Fruit fly (Drosophila melanogaster) whole organism, embryonic: Measurements from ENCODE around the gene CG5265.

Experiments
- Asciz ChIP-seq: fragments of 200-800 bp; sonication (Bioruptor generic); optimal IDR thresholded peaks from 2 replicates; lab custom pipeline; 2017; ENCODE audit warnings: missing biosample characterization, mild to moderate bottlenecking, missing genetic modification characterization, missing genetic modification reagents
- Blimp-1 ChIP-seq: fragments of 200-800 bp; sonication (Bioruptor generic); optimal IDR thresholded peaks from 3 replicates; lab custom pipeline; 2018; ENCODE audit warnings: missing biosample characterization, missing genetic modification characterization, mild to moderate bottlenecking, moderate library complexity, missing genetic modification reagents
- CG10147 ChIP-seq: fragments of 200-800 bp; sonication (Bioruptor generic); optimal IDR thresholded peaks from 2 replicates; lab custom pipeline; 2019; ENCODE audit warnings: missing biosample characterization, mild to moderate bottlenecking, missing genetic modification characterization, moderate library complexity
- CG10209 ChIP-seq: fragments of 200-800 bp; sonication (Bioruptor generic); optimal IDR thresholded peaks from 3 replicates; lab custom pipeline; 2017; ENCODE audit warnings: missing biosample characterization, mild to moderate bottlenecking, missing genetic modification characterization, missing genetic modification reagents
- CG11560 ChIP-seq: fragments of 200-800 bp; sonication (Bioruptor generic); IDR thresholded peaks from 3 replicates; pipeline ENCODE4 v1.3.6; 2022; ENCODE audit warnings: missing biosample characterization, missing genetic modification characterization
- CG12744 ChIP-seq: fragments of 200-800 bp; sonication (Bioruptor generic); optimal IDR thresholded peaks from 2 replicates; lab custom pipeline; 2016; ENCODE audit warnings: missing biosample characterization, missing genetic modification characterization
- CG14014 ChIP-seq: fragments of 200-800 bp; sonication (Bioruptor generic); IDR thresholded peaks from 2 replicates; pipeline ENCODE4 v1.3.6; 2022; ENCODE audit warnings: missing biosample characterization, missing genetic modification characterization
- CG1529 ChIP-seq: fragments of 200-800 bp; sonication (Bioruptor generic); optimal IDR thresholded peaks from 3 replicates; lab custom pipeline; 2018; ENCODE audit warnings: missing biosample characterization, missing genetic modification characterization
- CG15514 ChIP-seq: fragments of 200-800 bp; sonication (Bioruptor generic); optimal IDR thresholded peaks from 3 replicates; lab custom pipeline; 2017; ENCODE audit warnings: missing biosample characterization, missing genetic modification characterization, mild to moderate bottlenecking, moderate library complexity, missing genetic modification reagents
- CG17829 ChIP-seq: fragments of 200-800 bp; optimal IDR thresholded peaks from 2 replicates; lab custom pipeline; 2019; ENCODE audit warnings: missing biosample characterization, mild to moderate bottlenecking, missing genetic modification characterization, moderate library complexity
- CG17912 ChIP-seq: fragments of 200-800 bp; sonication (Bioruptor generic); optimal IDR thresholded peaks from 2 replicates; lab custom pipeline; 2018; ENCODE audit warnings: missing biosample characterization, mild to moderate bottlenecking, missing genetic modification characterization
- CG18619 ChIP-seq: fragments of 200-800 bp; sonication (Bioruptor generic); optimal IDR thresholded peaks from 3 replicates; lab custom pipeline; 2017; ENCODE audit warnings: missing biosample characterization, mild to moderate bottlenecking, missing genetic modification characterization
- CG2202 ChIP-seq: fragments of 200-800 bp; sonication (Bioruptor generic); optimal IDR thresholded peaks from 2 replicates; lab custom pipeline; 2018; ENCODE audit warnings: missing biosample characterization, mild to moderate bottlenecking, missing genetic modification characterization
- CG32532 ChIP-seq: fragments of 200-800 bp; sonication (Bioruptor generic); IDR thresholded peaks from 2 replicates; pipeline ENCODE4 v1.3.6; 2022; ENCODE audit warnings: missing biosample characterization, missing genetic modification characterization
- CG32772 ChIP-seq: fragments of 200-800 bp; sonication (Bioruptor generic); IDR thresholded peaks from 2 replicates; pipeline ENCODE4 v1.3.6; 2022; ENCODE audit warnings: missing biosample characterization, missing genetic modification characterization
- CG3847 ChIP-seq: fragments of 200-800 bp; sonication (Bioruptor generic); IDR thresholded peaks from 2 replicates; pipeline ENCODE4 v1.3.6; 2022; ENCODE audit warnings: missing biosample characterization, missing genetic modification characterization
- CG4424 ChIP-seq: fragments of 200-800 bp; sonication (Bioruptor generic); optimal IDR thresholded peaks from 3 replicates; lab custom pipeline; 2016; ENCODE audit warnings: missing biosample characterization, missing genetic modification characterization
- CG4707 ChIP-seq: fragments of 200-800 bp; sonication (Bioruptor generic); optimal IDR thresholded peaks from 2 replicates; lab custom pipeline; 2018; ENCODE audit warnings: missing biosample characterization, mild to moderate bottlenecking, missing genetic modification characterization, moderate library complexity
- CG6854 ChIP-seq: fragments of 200-800 bp; sonication (Bioruptor generic); optimal IDR thresholded peaks from 3 replicates; lab custom pipeline; 2017; ENCODE audit warnings: missing biosample characterization, mild to moderate bottlenecking, missing genetic modification characterization
- CG9215 ChIP-seq: fragments of 200-800 bp; sonication (Bioruptor generic); IDR thresholded peaks from 2 replicates; pipeline ENCODE4 v1.3.6; 2022; ENCODE audit warnings: missing biosample characterization, missing genetic modification characterization
- CG9817 ChIP-seq: fragments of 200-800 bp; sonication (Bioruptor generic); optimal IDR thresholded peaks from 2 replicates; lab custom pipeline; 2018; ENCODE audit warnings: missing biosample characterization, mild to moderate bottlenecking, missing genetic modification characterization, moderate library complexity
- CTCF ChIP-seq: fragments of 200-800 bp; sonication (Bioruptor generic); optimal IDR thresholded peaks from 2 replicates; lab custom pipeline; 2017; ENCODE audit warnings: missing biosample characterization, mild to moderate bottlenecking, missing genetic modification characterization, moderate library complexity
- D19B ChIP-seq: fragments of 200-800 bp; sonication (Bioruptor generic); optimal IDR thresholded peaks from 2 replicates; lab custom pipeline; 2017; ENCODE audit warnings: missing biosample characterization, mild to moderate bottlenecking, missing genetic modification characterization
- Fer1 ChIP-seq: fragments of 200-800 bp; sonication (Bioruptor generic); optimal IDR thresholded peaks from 2 replicates; lab custom pipeline; 2017; ENCODE audit warnings: missing biosample characterization, mild to moderate bottlenecking, missing genetic modification characterization
- HHEX ChIP-seq: fragments of 200-800 bp; sonication (Bioruptor generic); optimal IDR thresholded peaks from 3 replicates; lab custom pipeline; 2017; ENCODE audit warnings: missing biosample characterization, mild to moderate bottlenecking, missing genetic modification characterization, missing genetic modification reagents
- HmgZ ChIP-seq: fragments of 200-800 bp; sonication (Bioruptor generic); optimal IDR thresholded peaks from 2 replicates; lab custom pipeline; 2018; ENCODE audit warnings: missing biosample characterization, mild to moderate bottlenecking, missing genetic modification characterization
- Jarid2 ChIP-seq: fragments of 200-800 bp; sonication (Bioruptor generic); optimal IDR thresholded peaks from 3 replicates; lab custom pipeline; 2017; ENCODE audit warnings: mild to moderate bottlenecking, missing biosample characterization, missing genetic modification reagents, missing genetic modification characterization
- NC2α ChIP-seq: fragments of 200-800 bp; sonication (Bioruptor generic); optimal IDR thresholded peaks from 2 replicates; lab custom pipeline; 2016; ENCODE audit warnings: missing biosample characterization, missing genetic modification characterization
- Neu2 ChIP-seq: fragments of 200-800 bp; sonication (Bioruptor generic); optimal IDR thresholded peaks from 3 replicates; lab custom pipeline; 2016; ENCODE audit warnings: missing biosample characterization, missing genetic modification characterization, borderline replicate concordance
- PHDP ChIP-seq: fragments of 200-800 bp; sonication (Bioruptor generic); optimal IDR thresholded peaks from 3 replicates; lab custom pipeline; 2018; ENCODE audit warnings: missing biosample characterization, mild to moderate bottlenecking, missing genetic modification characterization, moderate library complexity
- Taf1 ChIP-seq: fragments of 200-800 bp; sonication (Bioruptor generic); IDR thresholded peaks from 2 replicates; pipeline ENCODE4 v1.3.6; 2022; ENCODE audit warnings: missing biosample characterization, missing genetic modification characterization
- aop ChIP-seq: fragments of 200-800 bp; sonication (Bioruptor generic); IDR thresholded peaks from 2 replicates; pipeline ENCODE4 v1.3.6; 2022; ENCODE audit warnings: missing biosample characterization, missing genetic modification characterization
- dimm ChIP-seq: fragments of 200-800 bp; sonication (Bioruptor generic); IDR thresholded peaks from 2 replicates; pipeline ENCODE4 v1.3.6; 2022; ENCODE audit warnings: missing biosample characterization, missing genetic modification characterization
- gsb-n ChIP-seq: fragments of 200-800 bp; sonication (Bioruptor generic); optimal IDR thresholded peaks from 3 replicates; lab custom pipeline; 2018; ENCODE audit warnings: missing biosample characterization, mild to moderate bottlenecking, missing genetic modification characterization
- knrl ChIP-seq: fragments of 200-800 bp; sonication (Bioruptor generic); IDR thresholded peaks from 3 replicates; pipeline ENCODE4 v1.3.6; 2022; ENCODE audit warnings: missing biosample characterization, missing genetic modification characterization; ENCODE audit not compliant: partially characterized antibody
- lola ChIP-seq, 3 experiments: fragments of >200 bp in 2 of 3; fragments of 200-800 bp in 1 of 3; sonication (Bioruptor generic) in 1 of 3; optimal IDR thresholded peaks; 2 replicates each; lab custom pipeline; 2017 to 2019; ENCODE audit warnings: missing biosample characterization in 3 of 3, missing genetic modification characterization in 3 of 3, mild to moderate bottlenecking in 1 of 3, moderate library complexity in 1 of 3
- oc ChIP-seq: fragments of 200-800 bp; sonication (Bioruptor generic); optimal IDR thresholded peaks from 2 replicates; lab custom pipeline; 2018; ENCODE audit warnings: missing biosample characterization, mild to moderate bottlenecking, missing genetic modification characterization, moderate library complexity
- schlank ChIP-seq: fragments of 200-800 bp; sonication (Bioruptor generic); optimal IDR thresholded peaks from 2 replicates; lab custom pipeline; 2018; ENCODE audit warnings: missing biosample characterization, mild to moderate bottlenecking, missing genetic modification characterization
- scrt ChIP-seq: fragments of 200-800 bp; sonication (Bioruptor generic); optimal IDR thresholded peaks from 2 replicates; lab custom pipeline; 2018; ENCODE audit warnings: missing biosample characterization, mild to moderate bottlenecking, missing genetic modification characterization, moderate library complexity
- sd ChIP-seq: fragments of 200-800 bp; sonication (Bioruptor generic); optimal IDR thresholded peaks from 3 replicates; lab custom pipeline; 2018; ENCODE audit warnings: missing biosample characterization, mild to moderate bottlenecking, missing genetic modification characterization, moderate library complexity
- stwl ChIP-seq: fragments of 200-800 bp; sonication (Bioruptor generic); optimal IDR thresholded peaks from 3 replicates; lab custom pipeline; 2018; ENCODE audit warnings: missing biosample characterization, mild to moderate bottlenecking, missing genetic modification characterization, moderate library complexity
- trh ChIP-seq: fragments of 200-800 bp; sonication (Bioruptor generic); optimal IDR thresholded peaks from 2 replicates; lab custom pipeline; 2016; ENCODE audit warnings: missing biosample characterization, missing genetic modification characterization
- tup ChIP-seq: fragments of 200-800 bp; sonication (Bioruptor generic); optimal IDR thresholded peaks from 2 replicates; lab custom pipeline; 2016; ENCODE audit warnings: missing biosample characterization, mild to moderate bottlenecking, missing genetic modification characterization, moderate library complexity
- vvl ChIP-seq: fragments of 200-800 bp; sonication (Bioruptor generic); IDR thresholded peaks from 2 replicates; pipeline ENCODE4 v1.3.6; 2022; ENCODE audit warnings: missing biosample characterization, missing genetic modification characterization
- z ChIP-seq: fragments of 200-800 bp; sonication (Bioruptor generic); IDR thresholded peaks from 3 replicates; pipeline ENCODE4 v1.3.6; 2022; ENCODE audit warnings: missing biosample characterization, missing genetic modification characterization

CG5265 gene

DNA sequence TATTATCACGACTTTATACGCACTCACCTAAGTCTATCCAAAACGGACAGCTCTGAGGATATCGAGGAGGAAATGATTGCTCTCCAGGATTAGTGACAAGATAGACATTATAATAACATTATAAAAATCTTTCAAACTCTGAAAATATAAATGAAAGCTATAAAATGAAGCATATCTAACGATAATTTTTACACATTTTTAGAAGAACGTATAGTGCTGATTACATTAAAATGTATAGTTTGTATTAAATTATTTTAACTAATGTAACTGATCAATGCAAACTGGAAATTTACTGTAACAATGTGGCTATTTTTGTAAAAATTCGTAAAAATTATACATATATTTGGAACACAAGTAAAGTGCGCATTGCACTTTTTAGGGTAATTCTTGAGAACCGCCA, at the start of gene CG5265:
CG5265 (plus strand) TSS at position 301 of the 400 bp plus-strand sequence.
- TF ChIP-seq CG32772 (no peak), CG3847 (no peak), CG17829 (tag; lab: Kevin White, UChicago) (no peak), tup (GFP tag; lab: Kevin White, UChicago) (no peak), HmgZ (no peak), knrl (GFP tag; lab: Robert Waterston, UW) (no peak), Jarid2 (GFP tag; lab: Kevin White, UChicago) (no peak), CG10209 (GFP tag; lab: Kevin White, UChicago) (no peak), CG15514 (GFP tag; lab: Kevin White, UChicago) (no peak), CG11560 (tag; lab: Robert Waterston, UW) (no peak), CG18619 (GFP tag; lab: Kevin White, UChicago) (no peak), CG14014 (GFP tag; lab: Robert Waterston, UW) (no peak), schlank (tag; lab: Kevin White, UChicago) (no peak), CG9215 (GFP tag; lab: Robert Waterston, UW) (no peak), CG9817 (tag; lab: Kevin White, UChicago) (no peak), Taf1 (GFP tag; lab: Robert Waterston, UW) (no peak)

DNA sequence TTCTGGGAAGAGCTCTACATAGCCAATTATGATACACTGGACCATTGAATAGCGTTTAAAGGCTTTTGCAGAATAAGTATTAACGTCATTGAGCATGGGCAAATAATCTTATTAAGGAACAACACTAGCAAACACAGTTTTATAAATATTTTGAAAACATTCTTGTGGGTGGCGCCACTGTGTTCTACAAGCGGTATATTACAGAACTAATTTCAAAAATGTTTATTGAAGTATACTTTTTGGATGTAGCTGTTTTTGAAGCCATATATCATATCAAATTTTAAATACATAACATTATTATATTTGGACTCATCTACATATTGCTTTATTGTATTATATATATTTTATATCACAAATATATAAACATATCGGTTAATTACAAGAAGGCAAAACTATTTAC, 29.9 kb upstream of the CG5265 start:
- TF ChIP-seq sd (tag; lab: Kevin White, UChicago) (peak; percentile 42), stwl (tag; lab: Kevin White, UChicago) (peak; percentile 50), dimm (GFP tag; lab: Robert Waterston, UW) (no peak), CTCF (GFP tag; lab: Kevin White, UChicago) (peak; percentile 93), CG32532 (GFP tag; lab: Robert Waterston, UW) (peak; percentile 20; the same call in 1 of the 2 replicates)
- TF ChIP-seq, all 482 proteins: peak for 4

DNA sequence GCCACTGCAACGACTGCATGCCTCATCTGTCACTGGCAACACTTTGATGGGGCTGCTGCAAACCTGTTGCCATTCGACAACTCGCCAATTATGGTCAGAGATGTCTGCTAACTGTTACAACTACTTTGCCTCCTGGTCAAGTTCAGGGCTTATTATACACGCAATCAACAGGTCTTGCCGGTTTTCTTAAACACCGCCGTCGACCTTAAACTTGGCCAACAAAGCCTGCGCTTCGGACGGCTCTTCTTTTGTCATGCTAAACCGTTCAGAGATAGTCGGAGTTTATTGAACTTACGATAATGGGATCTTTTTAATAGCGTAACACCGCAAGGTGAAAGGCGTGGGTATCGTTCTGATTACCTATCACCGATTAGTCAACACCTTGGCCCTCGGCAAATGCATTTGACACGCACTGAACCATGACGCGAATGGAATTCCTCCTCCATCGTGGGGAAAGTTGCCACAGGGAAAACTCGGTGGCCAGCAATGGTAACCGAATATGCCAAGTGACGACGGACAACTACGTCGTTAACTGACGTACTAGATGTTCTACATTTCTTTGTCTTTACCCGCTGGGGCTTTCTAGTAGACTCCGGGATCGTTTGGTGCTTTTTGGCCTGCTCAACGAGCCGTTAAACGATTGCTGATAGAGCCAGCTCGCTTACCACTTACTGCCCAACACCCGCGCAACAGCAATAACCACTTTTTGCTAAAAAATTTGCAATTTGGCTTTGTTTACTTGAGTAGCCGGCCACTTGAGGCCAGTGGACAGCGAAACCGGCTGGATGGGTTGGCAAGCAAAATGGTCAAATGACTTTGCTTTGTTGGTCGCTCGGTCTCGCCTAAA, 27.7 kb upstream of the CG5265 start:
- TF ChIP-seq vvl (peak; percentile 15; the same call in 1 of the 2 replicates), oc (peak; percentile 4), gsb-n (tag; lab: Kevin White, UChicago) (peak; percentile 6), Neu2 (peak; percentile 56), HHEX (GFP tag; lab: Kevin White, UChicago) (no peak), CG2202 (tag; lab: Kevin White, UChicago) (no peak), Blimp-1 (GFP tag; lab: Kevin White, UChicago) (peak; percentile 2)
- TF ChIP-seq, all 482 proteins: peak for 5

DNA sequence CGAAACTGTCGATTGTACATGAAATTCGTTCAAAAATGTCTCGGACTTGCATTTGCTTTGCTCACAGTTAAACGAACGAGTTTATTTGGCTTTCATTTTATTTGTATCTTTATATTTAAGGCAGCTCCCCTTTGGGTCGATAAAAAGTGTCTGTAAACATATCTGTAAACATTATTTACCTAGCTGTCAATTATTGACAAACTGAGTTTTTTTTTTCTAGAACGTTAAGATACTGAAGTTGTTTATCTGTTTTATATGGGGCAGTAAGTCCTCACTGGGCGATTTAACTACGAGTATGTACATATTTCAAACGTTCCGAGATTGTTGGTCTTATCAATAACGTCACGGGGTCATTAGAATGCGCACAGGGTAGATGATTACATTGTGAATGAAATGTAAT, 23.1 kb upstream of the CG5265 start:
- TF ChIP-seq CG15514 (GFP tag; lab: Kevin White, UChicago) (peak; percentile 17), CG17912 (GFP tag; lab: Kevin White, UChicago) (no peak), lola (GFP tag; optimal IDR thresholded peaks at IDR 0.05; lab: Kevin White, UChicago) (peak in 1 of 3 experiments; percentile 1), Fer1 (GFP tag; lab: Kevin White, UChicago) (peak; percentile 58), z (no peak), NC2α (GFP tag; lab: Kevin White, UChicago) (no peak), CG10147 (GFP tag; lab: Kevin White, UChicago) (peak; percentile 35), D19B (GFP tag; lab: Kevin White, UChicago) (no peak), CG12744 (GFP tag; lab: Kevin White, UChicago) (no peak), CG6854 (GFP tag; lab: Kevin White, UChicago) (peak; percentile 31), CG1529 (peak; percentile 35), scrt (no peak), Asciz (GFP tag; lab: Kevin White, UChicago) (peak; percentile 50), CG4707 (GFP tag; lab: Kevin White, UChicago) (peak; percentile 38), PHDP (peak; percentile 67), aop (no peak), CG4424 (GFP tag; lab: Kevin White, UChicago) (no peak), trh (GFP tag; lab: Kevin White, UChicago) (no peak)
